Worm (Caenorhabditis elegans): Measurements from ENCODE around the gene gvd-1.

Gene gvd-1

ce11 chrII:484328-484916 is 26.7 kb upstream of the gvd-1 start, which contains the start of the genes gldi-1 and prp-21:
Gene gldi-1, minus strand, starts transcription at chrII:484378.
Gene prp-21, plus strand, starts transcription at chrII:484866.
- no peak for TF ChIP-seq F55B11.4 (tag; optimal IDR thresholded peaks at IDR 0.05; ENCODE audit: borderline replicate concordance, insufficient read depth)
- TF ChIP-seq efl-1 (GFP tag; optimal IDR thresholded peaks at IDR 0.05) = peak; percentile 9
- TF ChIP-seq hlh-26 (GFP tag; conservative IDR thresholded peaks at IDR 0.05) = no peak
- no peak for TF ChIP-seq ceh-58 (GFP tag; IDR thresholded peaks at IDR 0.05)
- no peak for TF ChIP-seq ztf-6 (GFP tag; IDR thresholded peaks at IDR 0.05)
- no peak for TF ChIP-seq nhr-80 (tag; optimal IDR thresholded peaks at IDR 0.05)
- TF ChIP-seq hmg-1.2 (GFP tag; IDR thresholded peaks at IDR 0.05) = peak; percentile 8; the same call in 1 of the 2 replicates

ce11 chrII:475890-476420 is 18.3 kb upstream of the gvd-1 start, which contains the start of gene nsun-1:
Gene nsun-1, minus strand, starts transcription at chrII:475940.
- TF ChIP-seq ztf-28 (GFP tag; IDR thresholded peaks at IDR 0.05) (no peak), ZK185.1 (tag; optimal IDR thresholded peaks at IDR 0.05; ENCODE audit: poor library complexity, severe bottlenecking) (no peak), ztf-18 (tag; optimal IDR thresholded peaks at IDR 0.05) (peak; percentile 52), zfh-2 (GFP tag; conservative IDR thresholded peaks at IDR 0.05) (peak; percentile 67), him-1 (tag; optimal IDR thresholded peaks at IDR 0.05) (no peak), madf-6 (GFP tag; IDR thresholded peaks at IDR 0.05) (no peak), mel-28 (tag; optimal IDR thresholded peaks at IDR 0.05; ENCODE audit: borderline replicate concordance) (no peak), T26A5.8 (tag; optimal IDR thresholded peaks at IDR 0.05) (no peak), dpff-1 (tag; optimal IDR thresholded peaks at IDR 0.05) (no peak), F37B4.10 (GFP tag; IDR thresholded peaks at IDR 0.05) (no peak), somi-1 (GFP tag; optimal IDR thresholded peaks at IDR 0.05) (no peak), rec-8 (tag; optimal IDR thresholded peaks at IDR 0.05) (no peak), B0336.3 (GFP tag; IDR thresholded peaks at IDR 0.05) (no peak), nfyb-1 (GFP tag; IDR thresholded peaks at IDR 0.05) (peak; percentile 35; the same call in 1 of the 2 replicates), snpc-1.3 (tag; optimal IDR thresholded peaks at IDR 0.05; ENCODE audit: insufficient read depth) (no peak), let-526 (GFP tag; IDR thresholded peaks at IDR 0.05) (no peak), ceh-40 (GFP tag; IDR thresholded peaks at IDR 0.05) (no peak), nhr-27 (tag; optimal IDR thresholded peaks at IDR 0.05) (no peak), rpc-1 (optimal IDR thresholded peaks at IDR 0.05) (no peak), rpc-1 (tag; optimal IDR thresholded peaks at IDR 0.05) (no peak), T07F8.4 (tag; optimal IDR thresholded peaks at IDR 0.05) (no peak), ceh-27 (GFP tag; optimal IDR thresholded peaks at IDR 0.05) (peak; percentile 63), nhr-80 (tag; optimal IDR thresholded peaks at IDR 0.05) (peak; percentile 39), Y67H2A.10 (GFP tag; conservative IDR thresholded peaks at IDR 0.05) (no peak), dox-1 (GFP tag; IDR thresholded peaks at IDR 0.05) (peak; percentile 83), nhr-90 (tag; optimal IDR thresholded peaks at IDR 0.05) (no peak), F22D6.2 (tag; optimal IDR thresholded peaks at IDR 0.05) (no peak), F57C9.4 (tag; optimal IDR thresholded peaks at IDR 0.05) (no peak), pha-4 (tag; optimal IDR thresholded peaks at IDR 0.05) (no peak), C17E4.6 (GFP tag; IDR thresholded peaks at IDR 0.05) (no peak), die-1 (tag; optimal IDR thresholded peaks at IDR 0.05) (no peak), snpc-1.1 (tag; optimal IDR thresholded peaks at IDR 0.05; ENCODE audit: insufficient read depth) (no peak), hmg-1.2 (GFP tag; IDR thresholded peaks at IDR 0.05) (peak; percentile 44; the same call in 1 of the 2 replicates), madf-3 (GFP tag; IDR thresholded peaks at IDR 0.05) (no peak), ets-4 (GFP tag; optimal IDR thresholded peaks at IDR 0.05) (no peak), tlf-1 (GFP tag; optimal IDR thresholded peaks at IDR 0.05) (no peak), efl-1 (GFP tag; optimal IDR thresholded peaks at IDR 0.05) (no peak), cebp-1 (GFP tag; IDR thresholded peaks at IDR 0.05) (no peak), cebp-1 (tag; optimal IDR thresholded peaks at IDR 0.05) (no peak), egl-18 (GFP tag; IDR thresholded peaks at IDR 0.05) (no peak), lin-40 (tag; optimal IDR thresholded peaks at IDR 0.05) (no peak), mcd-1 (GFP tag; IDR thresholded peaks at IDR 0.05) (peak; percentile 91)

Measured in whole organism, young adult.